Worm (Caenorhabditis elegans) whole organism, L4 larva: Measurements from ENCODE around the gene T05A7.11.
A peak's percentile ranks its signal among the peaks of the same experiment; 100 is the strongest.

Experiments
- D1046.2 ChIP-seq: fragments of 200-800 bp; sonication (Bioruptor generic); IDR thresholded peaks from 2 replicates; pipeline ENCODE4 v1.3.6; 2022; ENCODE audit warnings: missing genetic modification characterization, missing compliant biosample characterization
- F49E8.2 ChIP-seq: sonication (generic microtip); optimal IDR thresholded peaks from 2 replicates; lab custom pipeline; 2016; ENCODE audit warnings: missing compliant biosample characterization, mild to moderate bottlenecking, missing genetic modification characterization, borderline replicate concordance
- T20F7.1 ChIP-seq: fragments of 200-800 bp; sonication (Bioruptor generic); optimal IDR thresholded peaks from 2 replicates; lab custom pipeline; 2018; ENCODE audit warnings: mild to moderate bottlenecking, missing genetic modification characterization, missing compliant biosample characterization
- Y105C5A.15 ChIP-seq: fragments of 200-800 bp; sonication (Bioruptor generic); IDR thresholded peaks from 2 replicates; pipeline ENCODE4 v1.3.6; 2022; ENCODE audit warnings: missing genetic modification characterization, missing compliant biosample characterization
- Y48G9A.11 ChIP-seq: fragments of 200-800 bp; sonication (Bioruptor generic); IDR thresholded peaks from 2 replicates; pipeline ENCODE4 v1.3.6; 2022; ENCODE audit warnings: missing genetic modification reagents, missing genetic modification characterization, missing compliant biosample characterization
- Y75B8A.6 ChIP-seq: fragments of 200-800 bp; sonication (Bioruptor generic); IDR thresholded peaks from 2 replicates; pipeline ENCODE4 v1.3.6; 2022; ENCODE audit warnings: missing genetic modification reagents, missing genetic modification characterization, missing compliant biosample characterization
- ZK546.5 ChIP-seq, 2 experiments: sonication (generic microtip); optimal IDR thresholded peaks; 2 replicates each; lab custom pipeline; 2017; ENCODE audit warnings: missing biosample characterization in 2 of 2, missing genetic modification characterization in 2 of 2
- aha-1 ChIP-seq: fragments of 150-350 bp; peaks from one replicate; lab custom pipeline; 2014; ENCODE audit warnings: missing biosample characterization, missing genetic modification characterization
- aly-2 ChIP-seq: sonication (generic microtip); optimal IDR thresholded peaks from 2 replicates; lab custom pipeline; 2018; ENCODE audit warnings: missing biosample characterization, missing genetic modification characterization
- attf-4 ChIP-seq: sonication (generic microtip); optimal IDR thresholded peaks from 3 replicates; lab custom pipeline; 2017; ENCODE audit warnings: missing biosample characterization, missing genetic modification characterization
- ceh-82 ChIP-seq: sonication (generic microtip); optimal IDR thresholded peaks from 2 replicates; lab custom pipeline; 2017; ENCODE audit warnings: missing biosample characterization, missing genetic modification characterization
- ces-1 ChIP-seq: fragments of 150-350 bp; sonication (generic microtip); optimal IDR thresholded peaks from 4 replicates; lab custom pipeline; 2014; ENCODE audit warnings: missing biosample characterization, missing genetic modification reagents, missing genetic modification characterization
- cey-2 ChIP-seq: sonication (generic microtip); optimal IDR thresholded peaks from 3 replicates; lab custom pipeline; 2017; ENCODE audit warnings: missing genetic modification characterization, mild to moderate bottlenecking, missing compliant biosample characterization, antibody characterized with exemption, borderline replicate concordance; ENCODE audit not compliant: insufficient read depth
- daf-16 ChIP-seq, 3 experiments: sonication (generic microtip); optimal IDR thresholded peaks; 2 replicates each; lab custom pipeline; 2016 to 2017; ENCODE audit warnings: missing genetic modification characterization in 3 of 3, missing genetic modification reagents in 3 of 3, mild to moderate bottlenecking in 2 of 3, missing compliant biosample characterization in 2 of 3, missing biosample characterization in 1 of 3, moderate library complexity in 1 of 3
- daf-8 ChIP-seq: fragments of 200-800 bp; sonication (Bioruptor generic); IDR thresholded peaks from 2 replicates; pipeline ENCODE4 v1.3.6; 2022; ENCODE audit warnings: missing genetic modification characterization, missing compliant biosample characterization
- dmd-6 ChIP-seq: fragments of 200-800 bp; sonication (Bioruptor generic); IDR thresholded peaks from 2 replicates; pipeline ENCODE4 v1.3.6; 2022; ENCODE audit warnings: missing genetic modification reagents, missing genetic modification characterization, missing compliant biosample characterization
- dmd-8 ChIP-seq: fragments of 200-800 bp; sonication (Bioruptor generic); IDR thresholded peaks from 2 replicates; pipeline ENCODE4 v1.3.6; 2022; ENCODE audit warnings: missing genetic modification characterization, missing compliant biosample characterization
- dpl-1 ChIP-seq: fragments of 150-350 bp; optimal IDR thresholded peaks from 2 replicates; lab custom pipeline; 2014; ENCODE audit warnings: missing biosample characterization, missing genetic modification reagents, missing genetic modification characterization
- egl-27 ChIP-seq: sonication (generic microtip); optimal IDR thresholded peaks from 3 replicates; lab custom pipeline; 2017; ENCODE audit warnings: missing biosample characterization, missing genetic modification reagents, missing genetic modification characterization
- jun-1 ChIP-seq: fragments of 150-350 bp; optimal IDR thresholded peaks from 2 replicates; lab custom pipeline; 2014; ENCODE audit warnings: missing biosample characterization, missing genetic modification reagents, missing genetic modification characterization
- lim-7 ChIP-seq: fragments of 200-800 bp; sonication (Bioruptor generic); IDR thresholded peaks from 2 replicates; pipeline ENCODE4 v1.3.6; 2022; ENCODE audit warnings: missing genetic modification characterization, missing compliant biosample characterization
- lin-29 ChIP-seq: fragments of 200-800 bp; sonication (Bioruptor generic); IDR thresholded peaks from 2 replicates; pipeline ENCODE4 v1.3.6; 2022; ENCODE audit warnings: missing genetic modification reagents, missing genetic modification characterization, missing compliant biosample characterization
- lin-38 ChIP-seq: fragments of 200-800 bp; sonication (Bioruptor generic); IDR thresholded peaks from 2 replicates; pipeline ENCODE4 v1.3.6; 2022; ENCODE audit warnings: missing genetic modification reagents, missing genetic modification characterization, missing compliant biosample characterization
- lin-39 ChIP-seq: fragments of 150-350 bp; optimal IDR thresholded peaks from 2 replicates; lab custom pipeline; 2014; ENCODE audit warnings: missing biosample characterization, missing genetic modification reagents, missing genetic modification characterization
- lsy-2 ChIP-seq, 2 experiments: fragments of 150-350 bp in 1 of 2; sonication (generic microtip) in 1 of 2; optimal IDR thresholded peaks; 2 replicates each; lab custom pipeline; 2014 to 2017; ENCODE audit warnings: missing biosample characterization in 2 of 2, missing genetic modification characterization in 2 of 2
- mdt-29 ChIP-seq: fragments of 200-800 bp; sonication (Bioruptor generic); IDR thresholded peaks from 2 replicates; pipeline ENCODE4 v1.3.6; 2022; ENCODE audit warnings: missing genetic modification reagents, missing genetic modification characterization, missing compliant biosample characterization
- mep-1 ChIP-seq: fragments of 150-350 bp; sonication (generic microtip); optimal IDR thresholded peaks from 3 replicates; lab custom pipeline; 2014; ENCODE audit warnings: missing biosample characterization, missing genetic modification characterization
- mes-2 ChIP-seq: sonication (generic microtip); optimal IDR thresholded peaks from 2 replicates; lab custom pipeline; 2016; ENCODE audit warnings: missing genotype, mild to moderate bottlenecking, missing genetic modification characterization, missing compliant biosample characterization; ENCODE audit not compliant: poor library complexity, severe bottlenecking
- mxl-3 ChIP-seq: fragments of 200-800 bp; sonication (Bioruptor generic); optimal IDR thresholded peaks from 2 replicates; lab custom pipeline; 2018; ENCODE audit warnings: mild to moderate bottlenecking, missing genetic modification characterization, missing compliant biosample characterization
- nhr-102 ChIP-seq: sonication (generic microtip); optimal IDR thresholded peaks from 2 replicates; lab custom pipeline; 2016; ENCODE audit warnings: mild to moderate bottlenecking, missing genetic modification characterization, moderate library complexity, missing compliant biosample characterization
- nhr-11 ChIP-seq: fragments of 150-350 bp; optimal IDR thresholded peaks from 2 replicates; lab custom pipeline; 2014; ENCODE audit warnings: missing biosample characterization, missing genetic modification characterization
- nhr-111 ChIP-seq: fragments of 200-800 bp; sonication (Bioruptor generic); optimal IDR thresholded peaks from 2 replicates; lab custom pipeline; 2018; ENCODE audit warnings: mild to moderate bottlenecking, missing genetic modification characterization, missing compliant biosample characterization
- nhr-237 ChIP-seq: sonication (generic microtip); optimal IDR thresholded peaks from 2 replicates; lab custom pipeline; 2017; ENCODE audit warnings: missing biosample characterization, missing genetic modification characterization
- nhr-48 ChIP-seq: sonication (generic microtip); optimal IDR thresholded peaks from 2 replicates; lab custom pipeline; 2016; ENCODE audit warnings: mild to moderate bottlenecking, missing genetic modification characterization, missing compliant biosample characterization
- pqm-1 ChIP-seq: sonication (generic microtip); optimal IDR thresholded peaks from 2 replicates; lab custom pipeline; 2017; ENCODE audit warnings: missing biosample characterization, missing genetic modification characterization
- skn-1 ChIP-seq: fragments of 150-350 bp; optimal IDR thresholded peaks from 2 replicates; lab custom pipeline; 2014; ENCODE audit warnings: missing biosample characterization, missing genetic modification characterization
- snpc-1.2 ChIP-seq: fragments of 200-800 bp; sonication (Bioruptor generic); IDR thresholded peaks from 2 replicates; pipeline ENCODE4 v1.3.6; 2022; ENCODE audit warnings: missing genetic modification reagents, missing genetic modification characterization, missing compliant biosample characterization
- unc-130 ChIP-seq: sonication (generic microtip); optimal IDR thresholded peaks from 2 replicates; lab custom pipeline; 2016; ENCODE audit warnings: missing genetic modification reagents, missing genetic modification characterization, missing compliant biosample characterization
- unc-62 ChIP-seq, 3 experiments: fragments of 150-350 bp in 1 of 3; sonication (generic microtip); optimal IDR thresholded peaks in 2 of 3; peaks in 1 of 3; 1 replicate in 1 of 3; 2 replicates in 2 of 3; lab custom pipeline; 2014 to 2017; ENCODE audit warnings: missing biosample characterization in 3 of 3, missing genetic modification characterization in 3 of 3, missing genetic modification reagents in 3 of 3, missing genotype in 1 of 3
- vab-7 ChIP-seq: fragments of 200-800 bp; sonication (Bioruptor generic); IDR thresholded peaks from 2 replicates; pipeline ENCODE4 v1.3.6; 2022; ENCODE audit warnings: missing genetic modification reagents, missing genetic modification characterization, missing compliant biosample characterization
- zfp-2 ChIP-seq: sonication (generic microtip); optimal IDR thresholded peaks from 2 replicates; lab custom pipeline; 2016; ENCODE audit warnings: mild to moderate bottlenecking, missing genetic modification characterization, missing compliant biosample characterization

Gene T05A7.11

ce11 chrII:4706359-4706871 lies 41.2 kb upstream of the T05A7.11 start, which contains the start of the genes F10G7.9 and tsn-1 (continued):
- TF ChIP-seq lin-38 (GFP tag; lab: Robert Waterston, UW): peak; percentile 75
- TF ChIP-seq mxl-3: peak; percentile 36
- peak; percentile 11 for TF ChIP-seq unc-130 (GFP tag; lab: Kevin White, UChicago)
- TF ChIP-seq vab-7 (GFP tag; lab: Robert Waterston, UW): no peak
- no peak for TF ChIP-seq mdt-29 (GFP tag; lab: Robert Waterston, UW)
- TF ChIP-seq nhr-102: no peak
- TF ChIP-seq lin-39 (tag; lab: Kevin White, UChicago): no peak
- no peak for TF ChIP-seq snpc-1.2 (GFP tag; lab: Robert Waterston, UW)
- TF ChIP-seq Y48G9A.11: peak; percentile 18; the same call in 1 of the 2 replicates
- TF ChIP-seq D1046.2 (GFP tag; lab: Robert Waterston, UW): no peak
- peak; percentile 83 for TF ChIP-seq mes-2 (tag; lab: Kevin White, UChicago)
- no peak for TF ChIP-seq Y75B8A.6 (GFP tag; lab: Robert Waterston, UW)
- TF ChIP-seq daf-16 (GFP tag; optimal IDR thresholded peaks at IDR 0.05; lab: Kevin White, UChicago): no peak
- TF ChIP-seq daf-16 (tag; optimal IDR thresholded peaks at IDR 0.05; lab: Kevin White, UChicago): peak; percentile 21
- no peak for TF ChIP-seq ZK546.5 (tag; optimal IDR thresholded peaks at IDR 0.05; lab: Kevin White, UChicago)
- TF ChIP-seq nhr-48 (tag; lab: Kevin White, UChicago): no peak
- TF ChIP-seq egl-27 (tag; lab: Kevin White, UChicago): no peak
- no peak for TF ChIP-seq unc-62 (GFP tag; optimal IDR thresholded peaks at IDR 0.05 in 1 of 2; lab: Kevin White, UChicago)
- TF ChIP-seq unc-62 (tag; optimal IDR thresholded peaks at IDR 0.05; lab: Kevin White, UChicago): no peak
- no peak for TF ChIP-seq ces-1 (GFP tag; lab: Kevin White, UChicago)
- no peak for TF ChIP-seq dmd-8 (GFP tag; lab: Robert Waterston, UW)
- TF ChIP-seq skn-1 (tag; lab: Kevin White, UChicago): no peak
- TF ChIP-seq zfp-2 (tag; lab: Kevin White, UChicago): no peak
- peak; percentile 87 for TF ChIP-seq aha-1
- TF ChIP-seq F49E8.2 (tag; lab: Kevin White, UChicago): peak; percentile 21
- no peak for TF ChIP-seq jun-1 (tag; lab: Kevin White, UChicago)
- no peak for TF ChIP-seq lin-29 (GFP tag; lab: Robert Waterston, UW)
- peak; percentile 57 for TF ChIP-seq dmd-6
- TF ChIP-seq attf-4 (tag; lab: Kevin White, UChicago): no peak
- TF ChIP-seq nhr-237 (tag; lab: Kevin White, UChicago): no peak
- no peak for TF ChIP-seq lim-7 (GFP tag; lab: Robert Waterston, UW)
- TF ChIP-seq pqm-1 (tag; lab: Kevin White, UChicago): peak; percentile 51
- TF ChIP-seq dpl-1 (GFP tag; lab: Kevin White, UChicago): peak; percentile 70
- TF ChIP-seq nhr-11 (tag; lab: Kevin White, UChicago): peak; percentile 5
- no peak for TF ChIP-seq nhr-111 (GFP tag; lab: Kevin White, UChicago)
- TF ChIP-seq cey-2 (tag; lab: Kevin White, UChicago): no peak
- no peak for TF ChIP-seq Y105C5A.15 (GFP tag; lab: Robert Waterston, UW)
- TF ChIP-seq lsy-2 (tag; optimal IDR thresholded peaks at IDR 0.05; lab: Kevin White, UChicago): peak; percentile 70 to 97
- no peak for TF ChIP-seq daf-8
- no peak for TF ChIP-seq aly-2
- TF ChIP-seq T20F7.1 (GFP tag; lab: Kevin White, UChicago): no peak

- TF ChIP-seq mep-1 (tag; lab: Kevin White, UChicago) (peak; percentile 7), lin-38 (GFP tag; lab: Robert Waterston, UW) (peak; percentile 61), F49E8.2 (tag; lab: Kevin White, UChicago) (peak; percentile 9), unc-130 (GFP tag; lab: Kevin White, UChicago) (peak; percentile 7), egl-27 (tag; lab: Kevin White, UChicago) (no peak), ceh-82 (tag; lab: Kevin White, UChicago) (no peak)
- TF ChIP-seq, all 104 proteins: peak for 4
These were observed 37.8 kb upstream of the T05A7.11 start for ce11 chrII:4703011-4703410.
